Worm (Caenorhabditis elegans): ENCODE measurements around the gene D2024.18.
"Not testable (repeated sequence)": the region's sequence is repeated elsewhere in the genome, so short reads cannot be mapped to it uniquely, and the experiment has no call there.

Gene D2024.18

ce11 chrIV:7242220-7242789 is 8.0 kb upstream of the D2024.18 start, which contains the start of gene gstk-2:
TSS of gene gstk-2 (minus strand) at chrIV:7242270.
- TF ChIP-seq med-1 (GFP tag; optimal IDR thresholded peaks at IDR 0.05; ENCODE audit: insufficient read depth) (no peak), tab-1 (GFP tag; IDR thresholded peaks at IDR 0.05) (no peak), T22C8.4 (GFP tag; IDR thresholded peaks at IDR 0.05) (no peak), ztf-29 (GFP tag; IDR thresholded peaks at IDR 0.05) (no peak), cog-1 (tag; optimal IDR thresholded peaks at IDR 0.05) (no peak), ref-1 (GFP tag; conservative IDR thresholded peaks at IDR 0.05) (no peak), klf-2 (GFP tag; conservative IDR thresholded peaks at IDR 0.05) (no peak), flt-1 (GFP tag; IDR thresholded peaks at IDR 0.05) (no peak), ztf-23 (GFP tag; IDR thresholded peaks at IDR 0.05) (no peak)

DNA sequence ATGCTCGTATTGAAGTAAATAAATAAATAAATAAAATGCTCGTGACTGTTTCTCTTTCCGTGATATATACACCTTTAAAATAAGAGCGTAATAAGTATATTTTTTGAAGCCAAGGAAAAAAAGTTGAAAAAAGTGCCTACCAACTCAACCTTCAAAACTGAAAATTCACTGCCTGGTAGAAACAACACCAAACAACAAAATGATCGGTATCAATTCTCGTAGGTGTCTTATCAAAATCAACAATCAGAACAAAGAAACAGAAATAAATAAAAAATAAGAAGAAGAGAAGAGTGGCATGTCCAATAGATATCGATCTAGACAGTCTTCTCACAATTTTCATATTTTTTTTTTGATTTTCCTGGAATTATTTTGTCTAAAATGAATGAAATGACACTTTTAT is 6.3 kb upstream of the D2024.18 start, which contains the start of gene afmd-1:
TSS of gene afmd-1 (plus strand) at position 316 of the 400 bp plus-strand sequence.
- TF ChIP-seq ztf-23 (GFP tag; IDR thresholded peaks at IDR 0.05) (no peak), med-1 (GFP tag; optimal IDR thresholded peaks at IDR 0.05; ENCODE audit: insufficient read depth) (no peak)

- TF ChIP-seq ztf-23 (GFP tag; IDR thresholded peaks at IDR 0.05) = no peak
- no peak for TF ChIP-seq ref-1 (GFP tag; conservative IDR thresholded peaks at IDR 0.05)
- no peak for TF ChIP-seq T22C8.4 (GFP tag; IDR thresholded peaks at IDR 0.05)
- TF ChIP-seq ztf-29 (GFP tag; IDR thresholded peaks at IDR 0.05) = no peak
- no peak for TF ChIP-seq tab-1 (GFP tag; IDR thresholded peaks at IDR 0.05)
- TF ChIP-seq cog-1 (tag; optimal IDR thresholded peaks at IDR 0.05) = no peak
- TF ChIP-seq klf-2 (GFP tag; conservative IDR thresholded peaks at IDR 0.05) = no peak
- TF ChIP-seq med-1 (GFP tag; optimal IDR thresholded peaks at IDR 0.05; ENCODE audit: insufficient read depth) = no peak
- TF ChIP-seq flt-1 (GFP tag; IDR thresholded peaks at IDR 0.05) = no peak
These were observed 4.7 kb upstream of the D2024.18 start for ce11 chrIV:7245592-7245991.

DNA sequence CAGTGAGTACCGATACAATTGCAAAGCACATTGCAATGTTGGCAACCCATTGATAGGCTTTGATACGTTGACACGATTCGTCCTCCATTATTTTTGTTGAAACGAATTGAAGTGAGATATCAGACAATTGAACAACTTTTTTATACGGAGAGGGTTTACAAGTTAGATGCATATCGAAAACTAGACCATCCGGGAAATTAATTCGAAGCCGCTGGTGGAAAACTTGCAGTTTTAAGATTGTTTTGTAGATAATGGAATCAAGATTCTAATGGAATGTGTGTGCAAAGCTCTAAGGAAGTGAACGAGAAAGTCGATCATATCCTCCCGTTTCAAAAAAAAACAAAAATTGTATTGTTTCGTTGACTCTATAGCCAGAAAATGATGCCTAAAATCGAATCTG is 3.7 kb upstream of the D2024.18 start, which contains the start of gene col-114:
TSS of gene col-114 (minus strand) at position 101 of the 400 bp plus-strand sequence.
- TF ChIP-seq cog-1 (tag; optimal IDR thresholded peaks at IDR 0.05) = no peak
- TF ChIP-seq T22C8.4 (GFP tag; IDR thresholded peaks at IDR 0.05) = no peak
- TF ChIP-seq med-1 (GFP tag; optimal IDR thresholded peaks at IDR 0.05; ENCODE audit: insufficient read depth) = no peak
- TF ChIP-seq ref-1 (GFP tag; conservative IDR thresholded peaks at IDR 0.05) = no peak
- no peak for TF ChIP-seq ztf-29 (GFP tag; IDR thresholded peaks at IDR 0.05)
- no peak for TF ChIP-seq flt-1 (GFP tag; IDR thresholded peaks at IDR 0.05)
- no peak for TF ChIP-seq ztf-23 (GFP tag; IDR thresholded peaks at IDR 0.05)
- no peak for TF ChIP-seq klf-2 (GFP tag; conservative IDR thresholded peaks at IDR 0.05)
- no peak for TF ChIP-seq tab-1 (GFP tag; IDR thresholded peaks at IDR 0.05)

DNA sequence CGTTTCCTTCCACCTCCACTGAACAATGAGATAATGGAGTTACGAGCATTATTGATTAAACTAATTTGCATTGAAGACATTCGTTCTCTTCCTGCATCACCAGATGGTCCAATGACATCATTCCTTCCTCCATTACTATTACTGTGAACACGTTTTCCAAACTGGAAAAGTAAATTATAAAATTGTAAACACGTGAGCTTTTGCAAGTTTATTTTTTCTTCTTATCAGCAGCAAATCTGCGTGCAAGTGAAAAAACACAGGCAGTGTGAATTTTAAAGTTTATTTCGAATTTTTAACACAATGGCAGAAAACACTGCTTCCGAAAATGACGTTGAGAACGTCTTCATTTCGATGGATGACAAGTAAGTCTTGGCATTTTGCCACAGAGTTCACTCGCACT is 3.0 kb upstream of the D2024.18 start, which contains the start of gene D2024.1:
TSS of gene D2024.1 (plus strand) at position 301 of the 400 bp plus-strand sequence.
- not testable (repeated sequence) for TF ChIP-seq ztf-29 (GFP tag; IDR thresholded peaks at IDR 0.05); klf-2 (GFP tag; conservative IDR thresholded peaks at IDR 0.05); ztf-23 (GFP tag; IDR thresholded peaks at IDR 0.05)

DNA sequence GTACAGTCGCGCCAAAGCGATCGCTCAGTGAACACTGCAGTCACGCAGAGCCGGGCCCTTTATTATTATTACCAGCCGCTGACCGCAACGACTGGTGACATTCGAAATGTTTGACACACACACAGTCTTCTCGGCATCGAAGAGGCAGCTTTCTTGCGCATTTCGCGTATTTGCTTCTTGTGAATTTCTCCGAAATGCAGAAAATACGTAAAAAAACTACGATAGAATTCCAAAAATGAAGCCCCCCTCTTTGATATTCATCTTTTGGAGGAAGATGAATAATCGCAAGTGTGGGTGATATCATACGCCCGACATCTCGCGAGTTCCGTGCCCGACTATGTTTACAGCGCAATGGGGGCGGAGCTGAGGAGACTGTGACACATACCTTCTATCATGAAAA is 3.0 kb downstream of the D2024.18 start:
- TF ChIP-seq med-1 (GFP tag; optimal IDR thresholded peaks at IDR 0.05; ENCODE audit: insufficient read depth) = no peak
- TF ChIP-seq T22C8.4 (GFP tag; IDR thresholded peaks at IDR 0.05) = no peak
- no peak for TF ChIP-seq ztf-23 (GFP tag; IDR thresholded peaks at IDR 0.05)
- no peak for TF ChIP-seq flt-1 (GFP tag; IDR thresholded peaks at IDR 0.05)
- TF ChIP-seq tab-1 (GFP tag; IDR thresholded peaks at IDR 0.05) = no peak

DNA sequence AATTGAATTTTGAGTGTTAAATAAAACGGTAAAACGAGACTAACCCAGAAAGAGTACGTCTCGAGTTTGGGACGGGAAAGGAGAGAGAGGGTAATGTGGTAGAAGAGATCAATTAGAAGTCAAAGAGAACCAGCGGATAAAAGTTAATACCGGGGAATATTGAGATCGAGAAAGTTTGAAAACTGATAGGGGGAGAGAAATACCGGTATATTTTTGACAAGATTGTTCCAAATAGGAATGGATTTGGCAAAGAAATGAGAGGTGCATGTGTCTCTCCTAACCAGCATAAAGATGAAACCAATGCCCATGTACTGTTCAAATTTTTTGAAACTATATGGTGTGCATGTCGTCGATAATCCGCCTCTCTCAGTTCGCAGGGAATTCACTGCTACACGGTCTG is 4.4 kb downstream of the D2024.18 start, which contains the start of gene C06E4.5:
TSS of gene C06E4.5 (plus strand) at position 301 of the 400 bp plus-strand sequence.
- TF ChIP-seq cog-1 (tag; optimal IDR thresholded peaks at IDR 0.05); ref-1 (GFP tag; conservative IDR thresholded peaks at IDR 0.05); flt-1 (GFP tag; IDR thresholded peaks at IDR 0.05): not testable (repeated sequence)

- TF ChIP-seq tab-1 (GFP tag; IDR thresholded peaks at IDR 0.05) (no peak), T22C8.4 (GFP tag; IDR thresholded peaks at IDR 0.05) (no peak), flt-1 (GFP tag; IDR thresholded peaks at IDR 0.05) (no peak), cog-1 (tag; optimal IDR thresholded peaks at IDR 0.05) (no peak), ztf-29 (GFP tag; IDR thresholded peaks at IDR 0.05) (no peak), med-1 (GFP tag; optimal IDR thresholded peaks at IDR 0.05; ENCODE audit: insufficient read depth) (no peak), ztf-23 (GFP tag; IDR thresholded peaks at IDR 0.05) (no peak), ref-1 (GFP tag; conservative IDR thresholded peaks at IDR 0.05) (no peak)
These were observed 8.0 kb downstream of the D2024.18 start, which contains the start of gene C06E4.6 for ce11 chrIV:7258253-7258652. TSS of gene C06E4.6 (minus strand) at chrIV:7258303.

DNA sequence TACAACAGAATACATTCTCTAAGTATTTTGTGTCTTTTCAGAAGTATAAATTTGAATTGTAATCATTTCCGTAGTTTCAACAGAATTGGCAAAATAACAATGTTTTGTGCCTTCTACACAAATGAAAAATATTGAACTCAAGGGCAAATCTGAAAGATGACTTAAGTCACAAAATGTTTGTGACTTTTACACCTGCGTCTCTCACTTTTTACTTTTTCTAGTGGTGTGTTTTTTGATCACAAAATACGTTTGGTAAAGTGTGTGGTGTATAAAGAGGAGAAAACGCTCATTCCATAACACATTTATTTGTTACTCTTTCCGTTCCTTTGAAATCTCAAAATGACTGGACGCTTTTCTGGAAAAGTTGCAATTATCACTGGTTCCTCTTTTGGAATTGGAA is 10.3 kb downstream of the D2024.18 start, which contains the start of gene C06E4.3:
TSS of gene C06E4.3 (plus strand) at position 289 of the 400 bp plus-strand sequence.
- TF ChIP-seq med-1 (GFP tag; optimal IDR thresholded peaks at IDR 0.05; ENCODE audit: insufficient read depth) (no peak), ztf-23 (GFP tag; IDR thresholded peaks at IDR 0.05) (no peak), T22C8.4 (GFP tag; IDR thresholded peaks at IDR 0.05) (no peak), ztf-29 (GFP tag; IDR thresholded peaks at IDR 0.05) (no peak), klf-2 (GFP tag; conservative IDR thresholded peaks at IDR 0.05) (no peak), tab-1 (GFP tag; IDR thresholded peaks at IDR 0.05) (no peak), flt-1 (GFP tag; IDR thresholded peaks at IDR 0.05) (no peak), ref-1 (GFP tag; conservative IDR thresholded peaks at IDR 0.05) (no peak), cog-1 (tag; optimal IDR thresholded peaks at IDR 0.05) (no peak)

- no peak for TF ChIP-seq flt-1 (GFP tag; IDR thresholded peaks at IDR 0.05)
- no peak for TF ChIP-seq tab-1 (GFP tag; IDR thresholded peaks at IDR 0.05)
- TF ChIP-seq ztf-23 (GFP tag; IDR thresholded peaks at IDR 0.05) = no peak
- TF ChIP-seq cog-1 (tag; optimal IDR thresholded peaks at IDR 0.05) = no peak
- no peak for TF ChIP-seq ref-1 (GFP tag; conservative IDR thresholded peaks at IDR 0.05)
- no peak for TF ChIP-seq klf-2 (GFP tag; conservative IDR thresholded peaks at IDR 0.05)
These were observed 12.9 kb downstream of the D2024.18 start, which contains the start of gene glb-2 for ce11 chrIV:7263137-7263536. TSS of gene glb-2 (minus strand) at chrIV:7263237.
